Worm (Caenorhabditis elegans) whole organism, L4/young adult: ENCODE results near the gene F35E12.2.

Experiments
- W03F9.2 ChIP-seq: fragments of 150-350 bp; optimal IDR thresholded peaks from 2 replicates; lab custom pipeline; 2014; ENCODE audit warnings: missing biosample characterization, missing genetic modification characterization
- dao-5 ChIP-seq: sonication (generic microtip); optimal IDR thresholded peaks from 2 replicates; lab custom pipeline; 2016; ENCODE audit warnings: missing genotype, missing genetic modification characterization, moderate library complexity, missing compliant biosample characterization
- him-1 ChIP-seq: sonication (generic microtip); optimal IDR thresholded peaks from 2 replicates; lab custom pipeline; 2016; ENCODE audit warnings: missing genotype, missing genetic modification reagents, missing genetic modification characterization, missing compliant biosample characterization

- TF ChIP-seq dao-5 (tag; lab: Kevin White, UChicago) = no peak
- TF ChIP-seq W03F9.2 (tag; lab: Kevin White, UChicago) = no peak
- TF ChIP-seq him-1 (tag; lab: Kevin White, UChicago) = peak; percentile 30
These were observed 9.4 kb downstream of the F35E12.2 start, which contains the start of gene zipt-9 for ce11 chrV:13715223-13715686.
